Worm (Caenorhabditis elegans) whole organism, young adult: ENCODE data around the gene Y54G2A.10.
A peak's percentile ranks its signal among the peaks of the same experiment; 100 is the strongest.

ENCODE experiments used
- B0261.1 ChIP-seq: sonication (generic microtip); optimal IDR thresholded peaks from 2 replicates; lab custom pipeline; 2016; ENCODE audit warnings: mild to moderate bottlenecking, missing genetic modification characterization, moderate library complexity, missing compliant biosample characterization
- B0336.3 ChIP-seq: fragments of 200-800 bp; sonication (Bioruptor generic); IDR thresholded peaks from 2 replicates; pipeline ENCODE4 v1.3.6; 2022; ENCODE audit warnings: missing genetic modification characterization, missing compliant biosample characterization
- C06A6.2 ChIP-seq: fragments of 200-800 bp; sonication (Bioruptor generic); conservative IDR thresholded peaks from 2 replicates; pipeline ENCODE4 v1.3.6; 2022; ENCODE audit warnings: missing genetic modification characterization, missing compliant biosample characterization
- C17E4.6 ChIP-seq: fragments of 200-800 bp; sonication (Bioruptor generic); IDR thresholded peaks from 2 replicates; pipeline ENCODE4 v1.3.6; 2022; ENCODE audit warnings: missing genetic modification reagents, missing genetic modification characterization, missing compliant biosample characterization
- F22D6.2 ChIP-seq: sonication (generic microtip); optimal IDR thresholded peaks from 2 replicates; lab custom pipeline; 2016; ENCODE audit warnings: mild to moderate bottlenecking, missing genetic modification characterization, missing compliant biosample characterization
- F37B4.10 ChIP-seq: fragments of 200-800 bp; sonication (Bioruptor generic); IDR thresholded peaks from 2 replicates; pipeline ENCODE4 v1.3.6; 2022; ENCODE audit warnings: missing genetic modification characterization, missing compliant biosample characterization
- F49E8.2 ChIP-seq: sonication (generic microtip); optimal IDR thresholded peaks from 3 replicates; lab custom pipeline; 2017; ENCODE audit warnings: missing genetic modification characterization, mild to moderate bottlenecking, missing compliant biosample characterization, antibody characterized with exemption, moderate library complexity; ENCODE audit not compliant: insufficient read depth
- F57C9.4 ChIP-seq: sonication (generic microtip); optimal IDR thresholded peaks from 2 replicates; lab custom pipeline; 2017; ENCODE audit warnings: mild to moderate bottlenecking, missing genetic modification characterization, missing compliant biosample characterization
- Y53G8AR.9 ChIP-seq: fragments of 200-800 bp; sonication (Bioruptor generic); conservative IDR thresholded peaks from 2 replicates; pipeline ENCODE4 v1.3.6; 2022; ENCODE audit warnings: missing genetic modification reagents, missing genetic modification characterization, missing compliant biosample characterization
- Y79H2A.3 ChIP-seq: fragments of 200-800 bp; sonication (Bioruptor generic); conservative IDR thresholded peaks from 2 replicates; pipeline ENCODE4 v1.3.6; 2022; ENCODE audit warnings: missing genetic modification reagents, missing genetic modification characterization, missing compliant biosample characterization
- attf-5 ChIP-seq: fragments of 200-800 bp; sonication (Bioruptor generic); optimal IDR thresholded peaks from 2 replicates; lab custom pipeline; 2018; ENCODE audit warnings: mild to moderate bottlenecking, missing genetic modification characterization, missing compliant biosample characterization
- ccch-3 ChIP-seq: fragments of 200-800 bp; sonication (Bioruptor generic); optimal IDR thresholded peaks from 2 replicates; lab custom pipeline; 2018; ENCODE audit warnings: mild to moderate bottlenecking, missing genetic modification characterization, missing compliant biosample characterization
- ceh-40 ChIP-seq: fragments of 200-800 bp; sonication (Bioruptor generic); IDR thresholded peaks from 2 replicates; pipeline ENCODE4 v1.3.6; 2022; ENCODE audit warnings: missing genetic modification characterization, missing compliant biosample characterization
- ceh-58 ChIP-seq: fragments of 200-800 bp; sonication (Bioruptor generic); IDR thresholded peaks from 2 replicates; pipeline ENCODE4 v1.3.6; 2022; ENCODE audit warnings: missing genetic modification characterization, missing compliant biosample characterization
- chd-7 ChIP-seq: sonication (generic microtip); optimal IDR thresholded peaks from 2 replicates; lab custom pipeline; 2016; ENCODE audit warnings: mild to moderate bottlenecking, missing genetic modification characterization, moderate library complexity, missing compliant biosample characterization
- dpff-1 ChIP-seq: sonication (generic microtip); optimal IDR thresholded peaks from 2 replicates; lab custom pipeline; 2017; ENCODE audit warnings: mild to moderate bottlenecking, missing genetic modification characterization, missing compliant biosample characterization
- efl-1 ChIP-seq: fragments of 150-350 bp; optimal IDR thresholded peaks from 2 replicates; lab custom pipeline; 2014; ENCODE audit warnings: missing biosample characterization, missing genetic modification reagents, missing genetic modification characterization
- egrh-3 ChIP-seq: fragments of 200-800 bp; sonication (Bioruptor generic); IDR thresholded peaks from 2 replicates; pipeline ENCODE4 v1.3.6; 2022; ENCODE audit warnings: missing genetic modification reagents, missing genetic modification characterization, missing compliant biosample characterization
- ekl-4 ChIP-seq: fragments of 200-800 bp; sonication (Bioruptor generic); IDR thresholded peaks from 2 replicates; pipeline ENCODE4 v1.3.6; 2022; ENCODE audit warnings: missing genetic modification reagents, missing genetic modification characterization, missing compliant biosample characterization
- fkh-3 ChIP-seq: sonication (generic microtip); optimal IDR thresholded peaks from 2 replicates; lab custom pipeline; 2016; ENCODE audit warnings: mild to moderate bottlenecking, missing genetic modification characterization, missing compliant biosample characterization
- gei-17 ChIP-seq: fragments of 200-800 bp; sonication (Bioruptor generic); optimal IDR thresholded peaks from 2 replicates; lab custom pipeline; 2018; ENCODE audit warnings: mild to moderate bottlenecking, missing genetic modification characterization, missing compliant biosample characterization
- hlh-12 ChIP-seq: sonication (generic microtip); optimal IDR thresholded peaks from 2 replicates; lab custom pipeline; 2016; ENCODE audit warnings: missing genetic modification characterization, missing compliant biosample characterization
- hlh-26 ChIP-seq: fragments of 200-800 bp; sonication (Bioruptor generic); conservative IDR thresholded peaks from 2 replicates; pipeline ENCODE4 v1.3.6; 2022; ENCODE audit warnings: missing genetic modification reagents, missing genetic modification characterization, missing compliant biosample characterization
- hmg-20 ChIP-seq: fragments of 200-800 bp; sonication (Bioruptor generic); IDR thresholded peaks from 2 replicates; pipeline ENCODE4 v1.3.6; 2022; ENCODE audit warnings: missing genetic modification reagents, missing genetic modification characterization, missing compliant biosample characterization
- lag-1 ChIP-seq: fragments of 200-800 bp; sonication (Bioruptor generic); IDR thresholded peaks from 2 replicates; pipeline ENCODE4 v1.3.6; 2022; ENCODE audit warnings: missing genetic modification reagents, missing genetic modification characterization, missing compliant biosample characterization
- let-526 ChIP-seq: fragments of 200-800 bp; sonication (Bioruptor generic); IDR thresholded peaks from 2 replicates; pipeline ENCODE4 v1.3.6; 2022; ENCODE audit warnings: missing genetic modification reagents, missing genetic modification characterization, missing compliant biosample characterization
- let-607 ChIP-seq, 2 experiments: fragments of 200-800 bp in 1 of 2; sonication (Bioruptor generic) in 1 of 2; sonication (generic microtip) in 1 of 2; optimal IDR thresholded peaks; 2 replicates each; lab custom pipeline; 2016 to 2018; ENCODE audit warnings: mild to moderate bottlenecking in 2 of 2, missing compliant biosample characterization in 2 of 2, missing genetic modification characterization in 2 of 2, moderate library complexity in 2 of 2, missing genotype in 1 of 2
- lin-26 ChIP-seq: fragments of 200-800 bp; sonication (Bioruptor generic); IDR thresholded peaks from 2 replicates; pipeline ENCODE4 v1.3.6; 2022; ENCODE audit warnings: missing genetic modification reagents, missing genetic modification characterization, missing compliant biosample characterization
- lin-35 ChIP-seq, 3 experiments: fragments of 150-350 bp in 2 of 3; sonication (generic microtip) in 1 of 3; optimal IDR thresholded peaks; 2 replicates each; lab custom pipeline; 2014 to 2018; ENCODE audit warnings: missing biosample characterization in 3 of 3, missing genetic modification characterization in 3 of 3, missing genetic modification reagents in 3 of 3
- lsl-1 ChIP-seq: fragments of 200-800 bp; sonication (Bioruptor generic); optimal IDR thresholded peaks from 2 replicates; lab custom pipeline; 2018; ENCODE audit warnings: mild to moderate bottlenecking, missing genetic modification characterization, moderate library complexity, missing compliant biosample characterization
- madf-6 ChIP-seq: fragments of 200-800 bp; sonication (Bioruptor generic); IDR thresholded peaks from 2 replicates; pipeline ENCODE4 v1.3.6; 2022; ENCODE audit warnings: missing genetic modification reagents, missing genetic modification characterization, missing compliant biosample characterization
- mes-4 ChIP-seq: sonication (generic microtip); optimal IDR thresholded peaks from 2 replicates; lab custom pipeline; 2016; ENCODE audit warnings: missing genotype, missing genetic modification characterization, missing compliant biosample characterization
- mxl-1 ChIP-seq: sonication (generic microtip); optimal IDR thresholded peaks from 2 replicates; lab custom pipeline; 2016; ENCODE audit warnings: missing genetic modification characterization, missing compliant biosample characterization
- nfya-1 ChIP-seq: sonication (generic microtip); optimal IDR thresholded peaks from 2 replicates; lab custom pipeline; 2017; ENCODE audit warnings: antibody characterized with exemption, missing compliant biosample characterization, missing genetic modification characterization, borderline replicate concordance; ENCODE audit not compliant: insufficient read depth
- nfya-2 ChIP-seq: fragments of 200-800 bp; sonication (Bioruptor generic); IDR thresholded peaks from 2 replicates; pipeline ENCODE4 v1.3.6; 2022; ENCODE audit warnings: missing genetic modification reagents, missing genetic modification characterization, missing compliant biosample characterization
- nhr-120 ChIP-seq: fragments of 200-800 bp; sonication (Bioruptor generic); IDR thresholded peaks from 2 replicates; pipeline ENCODE4 v1.3.6; 2022; ENCODE audit warnings: missing genetic modification characterization, missing compliant biosample characterization
- nhr-179 ChIP-seq: sonication (generic microtip); optimal IDR thresholded peaks from 2 replicates; lab custom pipeline; 2016; ENCODE audit warnings: mild to moderate bottlenecking, missing genetic modification characterization, missing compliant biosample characterization
- nhr-27 ChIP-seq: fragments of 200-800 bp; sonication (Bioruptor generic); optimal IDR thresholded peaks from 2 replicates; lab custom pipeline; 2018; ENCODE audit warnings: mild to moderate bottlenecking, missing genetic modification characterization, moderate library complexity, missing compliant biosample characterization
- pha-4 ChIP-seq: fragments of 150-350 bp; sonication (generic microtip); optimal IDR thresholded peaks from 2 replicates; lab custom pipeline; 2014; ENCODE audit warnings: missing biosample characterization, missing genetic modification reagents, missing genetic modification characterization
- repo-1 ChIP-seq: sonication (generic microtip); optimal IDR thresholded peaks from 2 replicates; lab custom pipeline; 2017; ENCODE audit warnings: mild to moderate bottlenecking, missing genetic modification characterization, missing compliant biosample characterization
- rpc-1 ChIP-seq, 2 experiments: fragments of 150-350 bp in 1 of 2; sonication (generic microtip) in 1 of 2; optimal IDR thresholded peaks; 2 replicates each; lab custom pipeline; 2014 to 2018; ENCODE audit warnings: missing biosample characterization in 1 of 2, missing genetic modification characterization in 1 of 2, missing genetic modification reagents in 1 of 2, missing genotype in 1 of 2
- sea-2 ChIP-seq: fragments of 200-800 bp; sonication (Bioruptor generic); IDR thresholded peaks from 2 replicates; pipeline ENCODE4 v1.3.6; 2022; ENCODE audit warnings: missing genetic modification characterization, missing compliant biosample characterization
- snpc-1.3 ChIP-seq: sonication (generic microtip); optimal IDR thresholded peaks from 2 replicates; lab custom pipeline; 2017; ENCODE audit warnings: missing genetic modification characterization, mild to moderate bottlenecking, missing compliant biosample characterization, antibody characterized with exemption, moderate library complexity, missing genotype, missing genetic modification reagents; ENCODE audit not compliant: insufficient read depth
- unc-62 ChIP-seq: fragments of 150-350 bp; optimal IDR thresholded peaks from 2 replicates; lab custom pipeline; 2014; ENCODE audit warnings: missing biosample characterization, missing genetic modification reagents, missing genetic modification characterization
- zim-3 ChIP-seq: sonication (generic microtip); optimal IDR thresholded peaks from 2 replicates; lab custom pipeline; 2017; ENCODE audit warnings: mild to moderate bottlenecking, missing genetic modification characterization, moderate library complexity, missing compliant biosample characterization
- ztf-18 ChIP-seq: sonication (generic microtip); optimal IDR thresholded peaks from 2 replicates; lab custom pipeline; 2016; ENCODE audit warnings: missing genotype, mild to moderate bottlenecking, missing genetic modification characterization, missing compliant biosample characterization
- ztf-28 ChIP-seq: fragments of 200-800 bp; sonication (Bioruptor generic); IDR thresholded peaks from 2 replicates; pipeline ENCODE4 v1.3.6; 2022; ENCODE audit warnings: missing genetic modification reagents, missing genetic modification characterization, missing compliant biosample characterization

Y54G2A.10 gene

ce11 chrIV:2805525-2805924 lies 6.0 kb downstream of the Y54G2A.10 start, which contains the start of gene Y54G2A.45 (continued):
- TF ChIP-seq nhr-120 (no peak), Y79H2A.3 (GFP tag; lab: Robert Waterston, UW) (no peak), F37B4.10 (GFP tag; lab: Robert Waterston, UW) (no peak), nhr-179 (peak; percentile 24), chd-7 (tag; lab: Kevin White, UChicago) (peak; percentile 67), repo-1 (tag; lab: Kevin White, UChicago) (peak; percentile 88), nhr-27 (no peak), hlh-26 (GFP tag; lab: Robert Waterston, UW) (no peak), C06A6.2 (no peak), nfya-2 (no peak), ceh-40 (GFP tag; lab: Robert Waterston, UW) (peak; percentile 30; the same call in 1 of the 2 replicates), lsl-1 (peak; percentile 59), mes-4 (peak; percentile 74), madf-6 (GFP tag; lab: Robert Waterston, UW) (peak; percentile 64), let-526 (GFP tag; lab: Robert Waterston, UW) (no peak)
- TF ChIP-seq, all 124 proteins: peak for 81

ce11 chrIV:2808154-2808553 lies 8.7 kb downstream of the Y54G2A.10 start:
- TF ChIP-seq sea-2 = no peak
- TF ChIP-seq C17E4.6 (GFP tag; lab: Robert Waterston, UW) = no peak
- no peak for TF ChIP-seq F22D6.2 (tag; lab: Kevin White, UChicago)
- TF ChIP-seq snpc-1.3 = no peak
- TF ChIP-seq gei-17 (GFP tag; lab: Kevin White, UChicago) = no peak
- TF ChIP-seq lsl-1 = peak; percentile 7
- peak; percentile 17 for TF ChIP-seq ztf-18 (tag; lab: Kevin White, UChicago)
- TF ChIP-seq hmg-20 = no peak
- TF ChIP-seq ceh-58 (GFP tag; lab: Robert Waterston, UW) = no peak
- TF ChIP-seq ztf-28 (GFP tag; lab: Robert Waterston, UW) = peak; percentile 13; the same call in 1 of the 2 replicates
- TF ChIP-seq let-607 (tag; optimal IDR thresholded peaks at IDR 0.05; lab: Kevin White, UChicago) = peak in 1 of 2 experiments; percentile 10
- no peak for TF ChIP-seq dpff-1 (tag; lab: Kevin White, UChicago)
- peak; percentile 17 for TF ChIP-seq chd-7 (tag; lab: Kevin White, UChicago)
- TF ChIP-seq unc-62 = no peak
- no peak for TF ChIP-seq efl-1 (GFP tag; lab: Kevin White, UChicago)
- TF ChIP-seq mxl-1 (tag; lab: Kevin White, UChicago) = no peak
- peak; percentile 70 for TF ChIP-seq B0261.1
- no peak for TF ChIP-seq pha-4
- no peak for TF ChIP-seq ceh-40 (GFP tag; lab: Robert Waterston, UW)
- TF ChIP-seq egrh-3 (GFP tag; lab: Robert Waterston, UW) = 0 out of 2 replicates have a peak, but pooled peaks have one; percentile 15
- no peak for TF ChIP-seq C06A6.2
- peak; percentile 46 for TF ChIP-seq rpc-1 (optimal IDR thresholded peaks at IDR 0.05; lab: Kevin White, UChicago)
- peak; percentile 72 for TF ChIP-seq rpc-1 (tag; optimal IDR thresholded peaks at IDR 0.05; lab: Kevin White, UChicago)
- no peak for TF ChIP-seq B0336.3 (GFP tag; lab: Robert Waterston, UW)
- TF ChIP-seq F49E8.2 (tag; lab: Kevin White, UChicago) = no peak
- no peak for TF ChIP-seq ekl-4 (GFP tag; lab: Robert Waterston, UW)
- TF ChIP-seq lin-26 (GFP tag; lab: Robert Waterston, UW) = peak; percentile 75; the same call in 1 of the 2 replicates
- no peak for TF ChIP-seq attf-5 (GFP tag; lab: Kevin White, UChicago)
- peak; percentile 26 for TF ChIP-seq mes-4
- no peak for TF ChIP-seq zim-3 (tag; lab: Kevin White, UChicago)
- no peak for TF ChIP-seq lin-35 (GFP tag; optimal IDR thresholded peaks at IDR 0.05; lab: Kevin White, UChicago)
- no peak for TF ChIP-seq hlh-12 (tag; lab: Kevin White, UChicago)
- TF ChIP-seq let-526 (GFP tag; lab: Robert Waterston, UW) = no peak
- no peak for TF ChIP-seq nhr-179
- no peak for TF ChIP-seq nfya-1
- no peak for TF ChIP-seq F57C9.4 (tag; lab: Kevin White, UChicago)
- no peak for TF ChIP-seq Y53G8AR.9 (GFP tag; lab: Robert Waterston, UW)
- no peak for TF ChIP-seq ccch-3 (GFP tag; lab: Kevin White, UChicago)
- no peak for TF ChIP-seq F37B4.10 (GFP tag; lab: Robert Waterston, UW)
- no peak for TF ChIP-seq lag-1 (GFP tag; lab: Robert Waterston, UW)
- no peak for TF ChIP-seq fkh-3 (tag; lab: Kevin White, UChicago)
